Fruit fly (Drosophila melanogaster): ENCODE data around the gene NijA.

DNA sequence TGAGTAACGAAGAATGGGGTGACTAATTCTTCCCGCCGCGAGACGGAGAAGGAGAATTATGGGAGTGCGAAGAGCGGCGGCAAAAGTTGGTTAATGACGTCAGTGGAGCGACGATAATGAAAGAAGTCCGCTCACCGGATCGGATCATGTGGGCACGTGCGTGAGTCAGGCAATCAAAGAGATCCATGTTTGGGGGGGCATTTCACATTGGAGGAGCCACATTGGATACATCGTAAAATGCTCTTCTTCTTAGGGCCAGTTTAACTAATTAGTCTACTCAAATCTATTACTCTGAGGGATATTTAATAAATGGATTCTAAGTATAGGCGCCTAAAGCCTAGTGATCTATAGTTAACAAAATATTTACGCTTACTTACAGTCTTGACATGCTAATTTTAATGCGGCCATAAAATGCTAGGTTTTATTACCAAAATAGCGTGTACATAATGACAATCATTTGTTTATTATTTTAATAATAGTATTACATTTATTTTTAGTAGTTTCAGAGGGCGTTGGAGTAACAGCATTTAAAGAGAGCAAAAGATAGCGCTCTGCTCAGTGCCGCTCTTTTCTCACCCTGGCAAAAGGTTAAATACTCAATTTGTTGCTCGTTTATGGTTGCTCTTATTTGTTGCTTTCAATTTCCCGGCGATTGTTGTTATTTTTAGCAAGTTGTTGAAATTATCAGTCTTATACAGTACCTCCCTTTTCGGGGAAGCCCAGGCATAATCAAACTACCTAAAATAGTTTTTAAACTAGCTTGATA is 38.1 kb downstream of the NijA start:
- TF ChIP-seq svp (GFP tag): no peak
- no peak for TF ChIP-seq CG3032 (tag; optimal IDR thresholded peaks at IDR 0.05)
- no peak for TF ChIP-seq acj6 (GFP tag; optimal IDR thresholded peaks at IDR 0.05)
- TF ChIP-seq CG8632 (GFP tag; optimal IDR thresholded peaks at IDR 0.05): no peak
- no peak for TF ChIP-seq Hr39 (GFP tag; optimal IDR thresholded peaks at IDR 0.05)
